Fruit fly (Drosophila melanogaster): ENCODE data around the gene CG14866.

dm6 chr3R:15330472-15330871 is 14.2 kb downstream of the CG14866 start, which contains the start of gene mRpL9:
- TF ChIP-seq CG7045 (GFP tag; optimal IDR thresholded peaks at IDR 0.05), result no peak
- no peak for TF ChIP-seq CG12768 (GFP tag; optimal IDR thresholded peaks at IDR 0.05)

Measured in whole organism, adult.